Fruit fly (Drosophila melanogaster) whole organism, wandering third instar larva: Measurements from ENCODE around the gene CG14357.

Source experiments
- fru ChIP-seq: fragments of 200-800 bp; sonication (Bioruptor generic); optimal IDR thresholded peaks from 3 replicates; lab custom pipeline; 2016; ENCODE audit warnings: missing biosample characterization, mild to moderate bottlenecking, missing genetic modification characterization
- pan ChIP-seq: fragments of >200 bp; optimal IDR thresholded peaks from 2 replicates; lab custom pipeline; 2017

DNA sequence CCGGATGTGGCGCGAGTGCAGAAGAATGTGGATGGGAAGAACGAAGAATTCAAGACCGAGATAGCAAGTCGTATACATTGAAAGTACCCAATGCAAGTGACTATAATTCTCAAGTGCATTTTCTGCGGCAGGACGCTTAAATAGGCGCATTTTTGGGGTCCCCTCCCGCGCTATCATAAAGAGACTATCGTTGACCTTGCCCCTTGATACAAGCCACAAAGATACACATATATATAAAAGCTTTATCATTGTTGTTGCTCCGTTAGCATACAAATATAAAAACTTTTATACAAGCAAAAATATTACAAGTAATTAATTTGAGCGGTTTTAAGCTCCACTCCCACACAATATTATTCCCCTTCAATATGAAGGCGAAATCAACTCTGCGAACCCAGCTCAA is 23.8 kb downstream of the CG14357 start:
- no peak for TF ChIP-seq fru (GFP tag; lab: Kevin White, UChicago)
- no peak for TF ChIP-seq pan (lab: Kevin White, UChicago)
